Fruit fly (Drosophila melanogaster): Measurements from ENCODE around the gene CG43965.
A peak's percentile ranks its signal among the peaks of the same experiment; 100 is the strongest.

Gene CG43965

dm6 chr3L:8748839-8749238, 23.3 kb upstream of the CG43965 start (continued):
- TF ChIP-seq CG2129 (GFP tag; IDR thresholded peaks at IDR 0.05; ENCODE audit: partially characterized antibody) = no peak
- TF ChIP-seq CG30431 (GFP tag; optimal IDR thresholded peaks at IDR 0.05) = peak; percentile 17
- TF ChIP-seq onecut (GFP tag; IDR thresholded peaks at IDR 0.05) = peak; percentile 18; the same call in 1 of the 2 replicates
- TF ChIP-seq D (optimal IDR thresholded peaks at IDR 0.05) = no peak
- no peak for TF ChIP-seq D (GFP tag; optimal IDR thresholded peaks at IDR 0.05)
- TF ChIP-seq CG12744 (GFP tag; optimal IDR thresholded peaks at IDR 0.05) = no peak
- no peak for TF ChIP-seq CG11560 (tag; IDR thresholded peaks at IDR 0.05)
- TF ChIP-seq CG13775 (GFP tag; optimal IDR thresholded peaks at IDR 0.05) = no peak
- TF ChIP-seq CG17912 (GFP tag; optimal IDR thresholded peaks at IDR 0.05) = peak; percentile 3
- TF ChIP-seq cas (GFP tag; IDR thresholded peaks at IDR 0.05) = no peak
- TF ChIP-seq knrl (GFP tag; IDR thresholded peaks at IDR 0.05; ENCODE audit: partially characterized antibody) = peak; percentile 51; the same call in 1 of the 3 replicates
- no peak for TF ChIP-seq Hr39 (optimal IDR thresholded peaks at IDR 0.05)
- no peak for TF ChIP-seq CG10654 (GFP tag; optimal IDR thresholded peaks at IDR 0.05)
- peak; percentile 17 for TF ChIP-seq HmgZ (tag; optimal IDR thresholded peaks at IDR 0.05)
- TF ChIP-seq dm (GFP tag; optimal IDR thresholded peaks at IDR 0.05) = no peak
- no peak for TF ChIP-seq Pdp1 (GFP tag; optimal IDR thresholded peaks at IDR 0.05)
- no peak for TF ChIP-seq BtbVII (GFP tag; optimal IDR thresholded peaks at IDR 0.05)
- TF ChIP-seq H2.0 (GFP tag; IDR thresholded peaks at IDR 0.05) = peak; percentile 26; the same call in 1 of the 2 replicates
- no peak for TF ChIP-seq CG10147 (GFP tag; optimal IDR thresholded peaks at IDR 0.05)
- no peak for TF ChIP-seq CG8944 (GFP tag; optimal IDR thresholded peaks at IDR 0.05)
- TF ChIP-seq rib (GFP tag; IDR thresholded peaks at IDR 0.05) = no peak
- peak; percentile 83 for TF ChIP-seq Rfx (GFP tag; IDR thresholded peaks at IDR 0.05)
- peak; percentile 9 for TF ChIP-seq CG4424 (GFP tag; optimal IDR thresholded peaks at IDR 0.05)
- no peak for TF ChIP-seq zf30C (GFP tag; optimal IDR thresholded peaks at IDR 0.05)
- no peak for TF ChIP-seq fd64A (GFP tag; optimal IDR thresholded peaks at IDR 0.05)
- no peak for TF ChIP-seq Bteb2 (GFP tag; optimal IDR thresholded peaks at IDR 0.05)
- no peak for TF ChIP-seq slou (GFP tag; optimal IDR thresholded peaks at IDR 0.05)
- TF ChIP-seq cwo (GFP tag; optimal IDR thresholded peaks at IDR 0.05) = no peak
- no peak for TF ChIP-seq Sry-β (GFP tag; optimal IDR thresholded peaks at IDR 0.05)
- TF ChIP-seq zen (tag; optimal IDR thresholded peaks at IDR 0.05) = peak; percentile 22
- no peak for TF ChIP-seq CG8765 (GFP tag; IDR thresholded peaks at IDR 0.05)
- no peak for TF ChIP-seq jumu (GFP tag; optimal IDR thresholded peaks at IDR 0.05)
- peak; percentile 40 for TF ChIP-seq Bgb (GFP tag; IDR thresholded peaks at IDR 0.05; ENCODE audit: partially characterized antibody)
- TF ChIP-seq pum (GFP tag; optimal IDR thresholded peaks at IDR 0.05) = no peak
- no peak for TF ChIP-seq Usf (GFP tag; optimal IDR thresholded peaks at IDR 0.05)
- TF ChIP-seq lbe (GFP tag; optimal IDR thresholded peaks at IDR 0.05) = no peak
- no peak for TF ChIP-seq CG16813 (GFP tag; IDR thresholded peaks at IDR 0.05; ENCODE audit: partially characterized antibody)
- TF ChIP-seq ash1 (GFP tag; optimal IDR thresholded peaks at IDR 0.05) = no peak
- no peak for TF ChIP-seq Kr (GFP tag; optimal IDR thresholded peaks at IDR 0.05)
- no peak for TF ChIP-seq trh (GFP tag; optimal IDR thresholded peaks at IDR 0.05)
- no peak for TF ChIP-seq pzg (GFP tag; optimal IDR thresholded peaks at IDR 0.05)
- peak; percentile 22 for TF ChIP-seq CG17359 (tag; optimal IDR thresholded peaks at IDR 0.05)
- no peak for TF ChIP-seq gro (GFP tag; optimal IDR thresholded peaks at IDR 0.05)
- peak in 1 of 2 experiments; percentile 40 for TF ChIP-seq chif (GFP tag; optimal IDR thresholded peaks at IDR 0.05)
- TF ChIP-seq CG18764 (GFP tag; optimal IDR thresholded peaks at IDR 0.05) = peak; percentile 8
- TF ChIP-seq CG12071 (GFP tag; optimal IDR thresholded peaks at IDR 0.05) = no peak
- no peak for TF ChIP-seq Fer1 (GFP tag; optimal IDR thresholded peaks at IDR 0.05)
- TF ChIP-seq CG42726 (GFP tag; IDR thresholded peaks at IDR 0.05; ENCODE audit: partially characterized antibody) = peak; percentile 75
- TF ChIP-seq CG10366 (GFP tag; IDR thresholded peaks at IDR 0.05) = peak; percentile 54
- TF ChIP-seq dati (GFP tag; IDR thresholded peaks at IDR 0.05) = no peak
- no peak for TF ChIP-seq org-1 (GFP tag; optimal IDR thresholded peaks at IDR 0.05)
- no peak for TF ChIP-seq danr (GFP tag; IDR thresholded peaks at IDR 0.05)
